Worm (Caenorhabditis elegans) whole organism, young adult: Measurements from ENCODE around the gene lec-12.

Source experiments
- aptf-3 ChIP-seq: fragments of 200-800 bp; sonication (Bioruptor generic); IDR thresholded peaks from 2 replicates; pipeline ENCODE4 v1.3.6; 2022; ENCODE audit warnings: missing genetic modification characterization, missing compliant biosample characterization
- bed-1 ChIP-seq: fragments of 200-800 bp; sonication (Bioruptor generic); IDR thresholded peaks from 2 replicates; pipeline ENCODE4 v1.3.6; 2022; ENCODE audit warnings: missing genetic modification reagents, missing genetic modification characterization, missing compliant biosample characterization
- cebp-1 ChIP-seq, 2 experiments: fragments of 200-800 bp in 1 of 2; sonication (Bioruptor generic) in 1 of 2; sonication (generic microtip) in 1 of 2; IDR thresholded peaks in 1 of 2; optimal IDR thresholded peaks in 1 of 2; 2 replicates each; pipeline versions ENCODE4 v1.3.6 to Lab custom; 2017 to 2022; ENCODE audit warnings: missing compliant biosample characterization in 2 of 2, missing genetic modification characterization in 2 of 2, mild to moderate bottlenecking in 1 of 2, missing genetic modification reagents in 1 of 2, moderate library complexity in 1 of 2
- hlh-12 ChIP-seq: sonication (generic microtip); optimal IDR thresholded peaks from 2 replicates; lab custom pipeline; 2016; ENCODE audit warnings: missing genetic modification characterization, missing compliant biosample characterization
- hlh-26 ChIP-seq: fragments of 200-800 bp; sonication (Bioruptor generic); conservative IDR thresholded peaks from 2 replicates; pipeline ENCODE4 v1.3.6; 2022; ENCODE audit warnings: missing genetic modification reagents, missing genetic modification characterization, missing compliant biosample characterization
- pha-4 ChIP-seq: fragments of 150-350 bp; sonication (generic microtip); optimal IDR thresholded peaks from 2 replicates; lab custom pipeline; 2014; ENCODE audit warnings: missing biosample characterization, missing genetic modification reagents, missing genetic modification characterization
- unc-62 ChIP-seq: fragments of 150-350 bp; optimal IDR thresholded peaks from 2 replicates; lab custom pipeline; 2014; ENCODE audit warnings: missing biosample characterization, missing genetic modification reagents, missing genetic modification characterization
- ztf-22 ChIP-seq: fragments of 200-800 bp; sonication (Bioruptor generic); optimal IDR thresholded peaks from 2 replicates; lab custom pipeline; 2018; ENCODE audit warnings: mild to moderate bottlenecking, missing genetic modification characterization, moderate library complexity, missing compliant biosample characterization

ce11 chrV:216847-217246 lies 12.7 kb downstream of the lec-12 start, which contains the start of gene srh-78:
- TF ChIP-seq unc-62 (GFP tag; lab: Kevin White, UChicago) = no peak
- no peak for TF ChIP-seq cebp-1 (GFP tag; IDR thresholded peaks at IDR 0.05; lab: Robert Waterston, UW)
- no peak for TF ChIP-seq cebp-1 (tag; optimal IDR thresholded peaks at IDR 0.05; lab: Kevin White, UChicago)
- TF ChIP-seq bed-1 (GFP tag; lab: Robert Waterston, UW) = no peak
- TF ChIP-seq aptf-3 (GFP tag; lab: Robert Waterston, UW) = no peak
- TF ChIP-seq hlh-12 (tag; lab: Kevin White, UChicago) = no peak
- no peak for TF ChIP-seq hlh-26 (GFP tag; lab: Robert Waterston, UW)
- TF ChIP-seq ztf-22 (GFP tag; lab: Kevin White, UChicago) = no peak
- TF ChIP-seq pha-4 = no peak
